Fruit fly (Drosophila melanogaster): ENCODE data around the gene eIF4EHP.
A peak's percentile ranks its signal among the peaks of the same experiment; 100 is the strongest.

Gene eIF4EHP

dm6 chr3R:24058041-24058440, 50.7 kb downstream of the eIF4EHP start, which contains the start of gene SMC1 (continued):
- no peak for TF ChIP-seq btn (GFP tag; optimal IDR thresholded peaks at IDR 0.05)
- TF ChIP-seq CG12391 (tag; optimal IDR thresholded peaks at IDR 0.05), result peak; percentile 62
- TF ChIP-seq CG7745 (tag; optimal IDR thresholded peaks at IDR 0.05), result no peak
- no peak for TF ChIP-seq CG12219 (GFP tag; optimal IDR thresholded peaks at IDR 0.05)
- TF ChIP-seq CG13624 (GFP tag; optimal IDR thresholded peaks at IDR 0.05), result peak; percentile 62
- no peak for TF ChIP-seq lmd (GFP tag; IDR thresholded peaks at IDR 0.05)
- no peak; the same call in 2 of the 3 replicates for TF ChIP-seq jigr1 (GFP tag; IDR thresholded peaks at IDR 0.05)
- peak; percentile 19; the same call in 1 of the 3 replicates for TF ChIP-seq CG11560 (tag; IDR thresholded peaks at IDR 0.05)
- peak; percentile 18 for TF ChIP-seq wek (GFP tag; optimal IDR thresholded peaks at IDR 0.05)
- no peak for TF ChIP-seq BtbVII (GFP tag; optimal IDR thresholded peaks at IDR 0.05)
- TF ChIP-seq YL-1 (GFP tag; optimal IDR thresholded peaks at IDR 0.05), result peak; percentile 90
- no peak; the same call in 2 of the 3 replicates for TF ChIP-seq Mrtf (GFP tag; IDR thresholded peaks at IDR 0.05)
- no peak for TF ChIP-seq Hr51 (GFP tag; optimal IDR thresholded peaks at IDR 0.05)
- peak; percentile 18 for TF ChIP-seq CG13775 (GFP tag; optimal IDR thresholded peaks at IDR 0.05)
- no peak for TF ChIP-seq CG12104 (GFP tag; optimal IDR thresholded peaks at IDR 0.05)
- peak; percentile 42 for TF ChIP-seq grau (tag; optimal IDR thresholded peaks at IDR 0.05)
- TF ChIP-seq CG4404 (GFP tag; IDR thresholded peaks at IDR 0.05), result no peak
- no peak for TF ChIP-seq CG7357 (GFP tag; IDR thresholded peaks at IDR 0.05)
- no peak for TF ChIP-seq Ssrp (tag; optimal IDR thresholded peaks at IDR 0.05)
- TF ChIP-seq wdn (GFP tag; IDR thresholded peaks at IDR 0.05), result no peak
- peak; percentile 99 for TF ChIP-seq unc-4 (GFP tag; IDR thresholded peaks at IDR 0.05; ENCODE audit: partially characterized antibody)
- TF ChIP-seq HLH54F (GFP tag; optimal IDR thresholded peaks at IDR 0.05), result peak; percentile 61
- TF ChIP-seq fru (optimal IDR thresholded peaks at IDR 0.05), result no peak
- TF ChIP-seq en (GFP tag; optimal IDR thresholded peaks at IDR 0.05), result no peak
- TF ChIP-seq NC2β (GFP tag; optimal IDR thresholded peaks at IDR 0.05), result peak; percentile 70
- TF ChIP-seq mld (GFP tag; IDR thresholded peaks at IDR 0.05; ENCODE audit: partially characterized antibody), result peak; percentile 99
- peak; percentile 77 for TF ChIP-seq Ets97D (GFP tag; optimal IDR thresholded peaks at IDR 0.05)
- TF ChIP-seq Dp (GFP tag; optimal IDR thresholded peaks at IDR 0.05), result peak; percentile 73
- no peak for TF ChIP-seq jing (GFP tag; optimal IDR thresholded peaks at IDR 0.05)
- TF ChIP-seq lov (optimal IDR thresholded peaks at IDR 0.05), result no peak
- TF ChIP-seq lov (GFP tag; IDR thresholded peaks at IDR 0.05), result no peak
- TF ChIP-seq seq (GFP tag; IDR thresholded peaks at IDR 0.05), result no peak
- no peak for TF ChIP-seq caup (GFP tag; optimal IDR thresholded peaks at IDR 0.05; ENCODE audit: severe bottlenecking)
- no peak for TF ChIP-seq sd (tag; optimal IDR thresholded peaks at IDR 0.05)
- TF ChIP-seq Oaz (GFP tag; IDR thresholded peaks at IDR 0.05), result no peak
- TF ChIP-seq stc (GFP tag; IDR thresholded peaks at IDR 0.05), result no peak; the same call in 1 of the 2 replicates
- TF ChIP-seq Dip2 (GFP tag; IDR thresholded peaks at IDR 0.05), result no peak
- TF ChIP-seq CG17912 (GFP tag; optimal IDR thresholded peaks at IDR 0.05), result peak; percentile 21
- TF ChIP-seq CG31388 (GFP tag; optimal IDR thresholded peaks at IDR 0.05), result no peak
- TF ChIP-seq Neu2 (GFP tag; optimal IDR thresholded peaks at IDR 0.05; ENCODE audit: borderline replicate concordance), result no peak
- no peak for TF ChIP-seq CG9727 (GFP tag; optimal IDR thresholded peaks at IDR 0.05)
- TF ChIP-seq CG6765 (GFP tag; optimal IDR thresholded peaks at IDR 0.05), result peak; percentile 20
- TF ChIP-seq sens-2 (GFP tag; IDR thresholded peaks at IDR 0.05), result no peak
- no peak for TF ChIP-seq Bdp1 (GFP tag; optimal IDR thresholded peaks at IDR 0.05)
- TF ChIP-seq CG9797 (GFP tag; optimal IDR thresholded peaks at IDR 0.05), result peak; percentile 83
- TF ChIP-seq gro (GFP tag; optimal IDR thresholded peaks at IDR 0.05), result peak; percentile 85
- peak; percentile 54 for TF ChIP-seq Dek (tag; optimal IDR thresholded peaks at IDR 0.05)
- no peak for TF ChIP-seq CG15011 (GFP tag; optimal IDR thresholded peaks at IDR 0.05)
- no peak for TF ChIP-seq Side (GFP tag; optimal IDR thresholded peaks at IDR 0.05)
- TF ChIP-seq luna (GFP tag; optimal IDR thresholded peaks at IDR 0.05), result peak; percentile 13
- peak; percentile 64 for TF ChIP-seq pho (GFP tag; optimal IDR thresholded peaks at IDR 0.05)
- peak; percentile 99 for TF ChIP-seq hbn (GFP tag; IDR thresholded peaks at IDR 0.05; ENCODE audit: partially characterized antibody)
